Fruit fly (Drosophila melanogaster): ENCODE data around the gene Ubqn.

Gene Ubqn

dm6 chrX:19640707-19641248 is 42.8 kb upstream of the Ubqn start:
- TF ChIP-seq ss (GFP tag; optimal IDR thresholded peaks at IDR 0.05) (peak in 1 of 2 experiments; percentile 20), CG8632 (GFP tag; optimal IDR thresholded peaks at IDR 0.05) (no peak), Sox102F (GFP tag; optimal IDR thresholded peaks at IDR 0.05) (no peak), CG8119 (GFP tag; IDR thresholded peaks at IDR 0.05) (no peak), esn (GFP tag; optimal IDR thresholded peaks at IDR 0.05) (no peak), CG3919 (GFP tag; optimal IDR thresholded peaks at IDR 0.05) (no peak), Eip78C (GFP tag) (peak; percentile 68), svp (GFP tag) (no peak), CG15336 (GFP tag; IDR thresholded peaks at IDR 0.05) (no peak)

dm6 chrX:19642819-19643504 is 40.6 kb upstream of the Ubqn start, which contains the start of the genes CG12237 and Sec61gamma:
Gene CG12237 (minus strand): TSS chrX:19642869.
Gene Sec61gamma (plus strand): TSS chrX:19643327.
- TF ChIP-seq Lpt (GFP tag; optimal IDR thresholded peaks at IDR 0.05) (no peak), CG6163 (GFP tag; IDR thresholded peaks at IDR 0.05) (peak; percentile 34; the same call in 1 of the 3 replicates), topi (GFP tag; optimal IDR thresholded peaks at IDR 0.05) (no peak), CG7368 (GFP tag; optimal IDR thresholded peaks at IDR 0.05) (no peak), CG10631 (GFP tag; optimal IDR thresholded peaks at IDR 0.05) (no peak), lz (GFP tag; optimal IDR thresholded peaks at IDR 0.05) (no peak), CG6792 (GFP tag; optimal IDR thresholded peaks at IDR 0.05) (no peak), fd85E (GFP tag; optimal IDR thresholded peaks at IDR 0.05) (no peak), Eip78C (GFP tag) (peak; percentile 68), Gug (GFP tag; IDR thresholded peaks at IDR 0.05) (no peak), CG4318 (GFP tag; optimal IDR thresholded peaks at IDR 0.05) (no peak), achi (GFP tag; optimal IDR thresholded peaks at IDR 0.05) (peak; percentile 100), Smox (GFP tag; optimal IDR thresholded peaks at IDR 0.05) (no peak), CG31627 (GFP tag; optimal IDR thresholded peaks at IDR 0.05) (peak; percentile 21), CG1621 (tag; optimal IDR thresholded peaks at IDR 0.05) (peak; percentile 3), Hr39 (GFP tag; optimal IDR thresholded peaks at IDR 0.05) (no peak), CG32006 (GFP tag; optimal IDR thresholded peaks at IDR 0.05) (no peak), Met (GFP tag; optimal IDR thresholded peaks at IDR 0.05) (no peak), fd59A (GFP tag; optimal IDR thresholded peaks at IDR 0.05) (no peak), eg (GFP tag; IDR thresholded peaks at IDR 0.05) (0 out of 3 replicates have a peak, but pooled peaks have one; percentile 8), Ets96B (tag; optimal IDR thresholded peaks at IDR 0.05) (no peak), Sox14 (GFP tag; optimal IDR thresholded peaks at IDR 0.05) (peak; percentile 61), Hr4 (GFP tag; optimal IDR thresholded peaks at IDR 0.05) (no peak)

- TF ChIP-seq CG11902 (GFP tag; optimal IDR thresholded peaks at IDR 0.05) (no peak), Eip78C (GFP tag) (peak; percentile 55), CG11762 (GFP tag; optimal IDR thresholded peaks at IDR 0.05; ENCODE audit: insufficient read depth) (no peak), Eip93F (GFP tag; optimal IDR thresholded peaks at IDR 0.05) (no peak), CG8632 (GFP tag; optimal IDR thresholded peaks at IDR 0.05) (no peak), CG3032 (tag; optimal IDR thresholded peaks at IDR 0.05) (peak; percentile 12), CG6163 (GFP tag; IDR thresholded peaks at IDR 0.05) (no peak), Gug (GFP tag; IDR thresholded peaks at IDR 0.05) (no peak), eg (GFP tag; IDR thresholded peaks at IDR 0.05) (no peak), esn (GFP tag; optimal IDR thresholded peaks at IDR 0.05) (peak; percentile 17), Lpt (GFP tag; optimal IDR thresholded peaks at IDR 0.05) (no peak), CG6276 (GFP tag; optimal IDR thresholded peaks at IDR 0.05) (no peak), CG34406 (GFP tag; optimal IDR thresholded peaks at IDR 0.05) (no peak), OdsH (GFP tag; optimal IDR thresholded peaks at IDR 0.05) (no peak), salr (GFP tag; optimal IDR thresholded peaks at IDR 0.05) (no peak), Ets21C (GFP tag; optimal IDR thresholded peaks at IDR 0.05) (no peak), Hr39 (GFP tag; optimal IDR thresholded peaks at IDR 0.05) (no peak), dac (GFP tag; optimal IDR thresholded peaks at IDR 0.05) (no peak), Met (GFP tag; optimal IDR thresholded peaks at IDR 0.05) (no peak), CG8319 (GFP tag; optimal IDR thresholded peaks at IDR 0.05) (no peak), acj6 (GFP tag; optimal IDR thresholded peaks at IDR 0.05) (no peak), fd85E (GFP tag; optimal IDR thresholded peaks at IDR 0.05) (no peak), topi (GFP tag; optimal IDR thresholded peaks at IDR 0.05) (peak; percentile 5), CG31627 (GFP tag; optimal IDR thresholded peaks at IDR 0.05) (peak; percentile 26), Hr4 (GFP tag; optimal IDR thresholded peaks at IDR 0.05) (peak; percentile 30), CG6808 (GFP tag; optimal IDR thresholded peaks at IDR 0.05) (no peak), ss (GFP tag; optimal IDR thresholded peaks at IDR 0.05) (no peak), svp (GFP tag) (no peak), Sox15 (GFP tag; optimal IDR thresholded peaks at IDR 0.05) (no peak)
Measured at dm6 chrX:19645873-19646541, 37.6 kb upstream of the Ubqn start, which contains the start of gene Arp10. Gene Arp10 (minus strand): TSS chrX:19646176.
